Worm (Caenorhabditis elegans) whole organism, L3 larva: Measurements from ENCODE around the gene H19J13.2.

ENCODE experiments used
- ama-1 ChIP-seq: fragments of 150-350 bp; optimal IDR thresholded peaks from 2 replicates; lab custom pipeline; 2018
- elt-2 ChIP-seq: sonication (generic microtip); optimal IDR thresholded peaks from 2 replicates; lab custom pipeline; 2016; ENCODE audit warnings: missing genetic modification reagents, mild to moderate bottlenecking, missing genetic modification characterization, missing compliant biosample characterization
- elt-3 ChIP-seq, 3 experiments: fragments of 150-350 bp in 1 of 3; sonication (generic microtip) in 2 of 3; optimal IDR thresholded peaks; 2 replicates in 2 of 3; 4 replicates in 1 of 3; lab custom pipeline; 2014 to 2017; ENCODE audit warnings: missing biosample characterization in 3 of 3, missing genetic modification characterization in 3 of 3
- pqm-1 ChIP-seq: fragments of 150-350 bp; optimal IDR thresholded peaks from 2 replicates; lab custom pipeline; 2017; ENCODE audit warnings: missing biosample characterization, missing genetic modification characterization, inconsistent platforms

ce11 chrX:12317560-12317959 is 43.8 kb upstream of the H19J13.2 start:
- TF ChIP-seq elt-3 (tag; optimal IDR thresholded peaks at IDR 0.05; lab: Kevin White, UChicago) (no peak), elt-2 (no peak), ama-1 (lab: Kevin White, UChicago) (no peak), pqm-1 (tag; lab: Kevin White, UChicago) (no peak)
